Worm (Caenorhabditis elegans) whole organism, L3 larva: ENCODE data around the gene VC5.2.

Experiments used
- R02D3.7 ChIP-seq: fragments of 150-350 bp; optimal IDR thresholded peaks from 2 replicates; lab custom pipeline; 2014; ENCODE audit warnings: missing biosample characterization, missing genetic modification characterization
- aly-2 ChIP-seq: fragments of 150-350 bp; optimal IDR thresholded peaks from 2 replicates; lab custom pipeline; 2014; ENCODE audit warnings: missing biosample characterization, missing genetic modification characterization
- elt-1 ChIP-seq: fragments of 150-350 bp; optimal IDR thresholded peaks from 2 replicates; lab custom pipeline; 2014; ENCODE audit warnings: missing biosample characterization, missing genetic modification characterization
- fkh-10 ChIP-seq: sonication (generic microtip); optimal IDR thresholded peaks from 2 replicates; lab custom pipeline; 2017; ENCODE audit warnings: missing biosample characterization, missing genetic modification reagents, missing genetic modification characterization
- lin-15B ChIP-seq: fragments of 150-350 bp; optimal IDR thresholded peaks from 2 replicates; lab custom pipeline; 2014; ENCODE audit warnings: missing biosample characterization, missing genetic modification characterization
- mdl-1 ChIP-seq: fragments of 150-350 bp; optimal IDR thresholded peaks from 2 replicates; lab custom pipeline; 2014; ENCODE audit warnings: missing biosample characterization, missing genetic modification characterization
- skn-1 ChIP-seq: fragments of 150-350 bp; optimal IDR thresholded peaks from 2 replicates; lab custom pipeline; 2014; ENCODE audit warnings: missing biosample characterization, missing genetic modification characterization
- snpc-4 ChIP-seq: fragments of 150-350 bp; optimal IDR thresholded peaks from 2 replicates; lab custom pipeline; 2014; ENCODE audit warnings: missing biosample characterization, missing genetic modification characterization
- tbx-2 ChIP-seq: sonication (generic microtip); optimal IDR thresholded peaks from 2 replicates; lab custom pipeline; 2016; ENCODE audit warnings: mild to moderate bottlenecking, missing genetic modification characterization, missing compliant biosample characterization
- unc-39 ChIP-seq: sonication (generic microtip); optimal IDR thresholded peaks from 4 replicates; lab custom pipeline; 2017; ENCODE audit warnings: missing biosample characterization, missing genetic modification characterization
- ztf-4 ChIP-seq: fragments of 150-350 bp; optimal IDR thresholded peaks from 2 replicates; lab custom pipeline; 2014; ENCODE audit warnings: missing biosample characterization, missing genetic modification characterization

- TF ChIP-seq skn-1 (tag; lab: Kevin White, UChicago) (no peak), lin-15B (no peak), fkh-10 (GFP tag; lab: Kevin White, UChicago) (no peak), ztf-4 (tag; lab: Kevin White, UChicago) (no peak), elt-1 (tag; lab: Kevin White, UChicago) (no peak), snpc-4 (tag; lab: Kevin White, UChicago) (no peak), tbx-2 (tag; lab: Kevin White, UChicago) (no peak), aly-2 (tag; lab: Kevin White, UChicago) (no peak), unc-39 (tag; lab: Kevin White, UChicago) (no peak), R02D3.7 (tag; lab: Kevin White, UChicago) (no peak), mdl-1 (tag; lab: Kevin White, UChicago) (no peak)
Observed at ce11 chrV:7103247-7103646, 17.5 kb downstream of the VC5.2 start, which contains the start of gene odr-2.
